Worm (Caenorhabditis elegans) whole organism, early embryonic: ENCODE results near the gene nas-19.

Experiments used
- B0310.2 ChIP-seq: sonication (generic microtip); optimal IDR thresholded peaks from 2 replicates; lab custom pipeline; 2016; ENCODE audit warnings: mild to moderate bottlenecking, missing genetic modification characterization, missing compliant biosample characterization
- F13C5.2 ChIP-seq: sonication (generic microtip); optimal IDR thresholded peaks from 2 replicates; lab custom pipeline; 2017; ENCODE audit warnings: mild to moderate bottlenecking, missing genetic modification characterization, inconsistent platforms, missing compliant biosample characterization
- aly-1 ChIP-seq: sonication (generic microtip); optimal IDR thresholded peaks from 2 replicates; lab custom pipeline; 2016; ENCODE audit warnings: missing genetic modification characterization, missing compliant biosample characterization
- ama-1 ChIP-seq: fragments of 150-350 bp; optimal IDR thresholded peaks from 2 replicates; lab custom pipeline; 2014
- ceh-13 ChIP-seq: fragments of 200-800 bp; sonication (Bioruptor generic); optimal IDR thresholded peaks from 2 replicates; lab custom pipeline; 2018; ENCODE audit warnings: mild to moderate bottlenecking, missing genetic modification characterization, missing compliant biosample characterization
- ceh-36 ChIP-seq: sonication (generic microtip); optimal IDR thresholded peaks from 2 replicates; lab custom pipeline; 2016; ENCODE audit warnings: missing genetic modification characterization, inconsistent platforms, missing compliant biosample characterization
- ets-7 ChIP-seq: sonication (generic microtip); optimal IDR thresholded peaks from 2 replicates; lab custom pipeline; 2016; ENCODE audit warnings: missing genotype, missing genetic modification characterization, missing compliant biosample characterization
- flt-1 ChIP-seq: fragments of 200-800 bp; sonication (Bioruptor generic); IDR thresholded peaks from 2 replicates; pipeline ENCODE4 v1.3.6; 2022; ENCODE audit warnings: missing genetic modification characterization, missing compliant biosample characterization
- hmbx-1 ChIP-seq: sonication (generic microtip); optimal IDR thresholded peaks from 2 replicates; lab custom pipeline; 2016; ENCODE audit warnings: mild to moderate bottlenecking, missing genetic modification characterization, missing compliant biosample characterization
- hmg-4 ChIP-seq: fragments of 200-800 bp; sonication (Bioruptor generic); optimal IDR thresholded peaks from 2 replicates; lab custom pipeline; 2018; ENCODE audit warnings: mild to moderate bottlenecking, missing genetic modification characterization, missing compliant biosample characterization
- hnd-1 ChIP-seq: sonication (generic microtip); optimal IDR thresholded peaks from 2 replicates; lab custom pipeline; 2016; ENCODE audit warnings: missing genetic modification characterization, missing compliant biosample characterization
- pes-1 ChIP-seq: fragments of 200-800 bp; sonication (Bioruptor generic); IDR thresholded peaks from 2 replicates; pipeline ENCODE4 v1.3.6; 2022; ENCODE audit warnings: missing genetic modification reagents, missing genetic modification characterization, missing compliant biosample characterization
- scrt-1 ChIP-seq: fragments of 200-800 bp; sonication (Bioruptor generic); IDR thresholded peaks from 2 replicates; pipeline ENCODE4 v1.3.6; 2022; ENCODE audit warnings: missing genetic modification characterization, missing compliant biosample characterization
- sea-1 ChIP-seq: fragments of 200-800 bp; sonication (Bioruptor generic); conservative IDR thresholded peaks from 2 replicates; pipeline ENCODE4 v1.3.6; 2022; ENCODE audit warnings: missing genetic modification characterization, missing compliant biosample characterization
- tbx-11 ChIP-seq: fragments of 200-800 bp; sonication (Bioruptor generic); IDR thresholded peaks from 2 replicates; pipeline ENCODE4 v1.3.6; 2022; ENCODE audit warnings: missing genetic modification characterization, missing compliant biosample characterization
- tbx-37 ChIP-seq: fragments of 200-800 bp; sonication (Bioruptor generic); conservative IDR thresholded peaks from 2 replicates; pipeline ENCODE4 v1.3.6; 2022; ENCODE audit warnings: missing genetic modification reagents, missing genetic modification characterization, missing compliant biosample characterization
- tra-4 ChIP-seq: sonication (generic microtip); optimal IDR thresholded peaks from 2 replicates; lab custom pipeline; 2017; ENCODE audit warnings: missing genetic modification characterization, missing compliant biosample characterization

The nas-19 gene

DNA sequence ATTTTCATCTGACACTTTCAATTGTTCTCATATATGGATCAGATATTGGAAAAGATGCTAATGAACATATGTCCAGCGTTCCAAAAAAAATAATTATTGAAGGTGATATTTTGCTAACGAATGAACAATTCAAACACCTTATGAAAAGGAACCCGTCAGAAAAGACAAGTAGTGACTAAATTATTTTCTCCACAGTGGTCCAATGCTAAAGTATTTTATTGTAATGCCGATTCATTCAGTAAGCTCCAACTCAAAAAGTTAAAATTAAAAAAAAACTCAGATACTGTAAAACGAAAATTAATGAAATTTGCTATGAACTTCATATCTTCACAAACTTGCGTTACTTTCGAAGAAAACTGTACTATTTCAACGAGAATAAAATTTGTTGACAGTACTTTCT is 10.5 kb downstream of the nas-19 start, which contains the start of gene nas-16:
nas-16 (plus strand) TSS at position 301 of the 400 bp plus-strand sequence.
- TF ChIP-seq flt-1 (no peak), tbx-11 (GFP tag; lab: Robert Waterston, UW) (no peak), B0310.2 (tag; lab: Kevin White, UChicago) (no peak), ceh-36 (tag; lab: Kevin White, UChicago) (no peak), hmg-4 (GFP tag; lab: Kevin White, UChicago) (no peak), F13C5.2 (no peak)

DNA sequence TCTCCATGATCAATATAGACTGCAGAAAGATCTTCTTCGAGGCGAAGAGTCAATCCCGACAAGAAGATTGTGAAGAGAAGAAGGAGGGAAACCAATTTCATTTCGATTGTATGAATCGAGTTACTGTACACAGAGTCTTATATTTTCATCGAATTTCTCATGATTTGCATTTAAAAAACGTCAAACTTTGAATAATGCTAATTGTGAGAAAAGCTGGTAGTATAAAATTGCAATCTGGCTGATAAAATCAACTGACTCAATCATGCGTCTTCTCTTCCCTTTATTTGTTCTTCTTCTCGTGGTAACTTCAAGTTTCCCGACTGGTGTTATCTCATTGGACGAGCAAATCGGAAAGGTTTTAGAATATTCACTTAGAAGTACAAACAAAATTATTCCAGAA is 12.1 kb downstream of the nas-19 start, which contains the start of the genes K03B8.11 and K03B8.14:
K03B8.11 (minus strand) TSS at position 101 of the 400 bp plus-strand sequence.
K03B8.14 (plus strand) TSS at position 110 of the 400 bp plus-strand sequence.
- TF ChIP-seq ceh-13 (GFP tag; lab: Kevin White, UChicago) (no peak), sea-1 (GFP tag; lab: Robert Waterston, UW) (no peak), hmg-4 (GFP tag; lab: Kevin White, UChicago) (no peak), F13C5.2 (no peak), ets-7 (tag; lab: Kevin White, UChicago) (no peak), ceh-36 (tag; lab: Kevin White, UChicago) (no peak)

DNA sequence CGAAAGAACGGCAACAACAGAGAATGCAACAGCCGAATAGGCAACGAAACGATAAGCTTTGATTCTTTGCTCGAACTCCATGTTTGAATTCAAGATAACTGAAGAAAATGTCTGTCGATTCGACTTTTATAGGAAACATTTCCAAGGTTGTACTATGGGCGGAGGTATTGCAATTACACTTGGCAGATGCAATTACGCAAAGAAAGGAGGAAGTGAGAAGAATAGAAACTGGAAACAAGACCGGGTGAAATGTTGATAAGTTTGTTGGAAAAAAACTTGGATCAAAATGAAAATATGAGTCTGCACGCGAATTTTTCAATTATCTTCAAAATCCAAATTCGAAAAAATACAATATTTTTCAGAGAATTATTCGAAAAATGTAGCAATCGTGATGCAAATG is 12.7 kb downstream of the nas-19 start, which contains the start of gene col-155:
col-155 (minus strand) TSS at position 101 of the 400 bp plus-strand sequence.
- TF ChIP-seq aly-1 (tag; lab: Kevin White, UChicago): no peak
- no peak for TF ChIP-seq B0310.2 (tag; lab: Kevin White, UChicago)
- no peak for TF ChIP-seq ets-7 (tag; lab: Kevin White, UChicago)
- no peak for TF ChIP-seq ama-1
- TF ChIP-seq tbx-11 (GFP tag; lab: Robert Waterston, UW): no peak
- no peak for TF ChIP-seq scrt-1 (GFP tag; lab: Robert Waterston, UW)
- TF ChIP-seq pes-1: no peak
- TF ChIP-seq ceh-36 (tag; lab: Kevin White, UChicago): no peak
- TF ChIP-seq hnd-1 (tag; lab: Kevin White, UChicago): no peak
- no peak for TF ChIP-seq F13C5.2
- TF ChIP-seq hmbx-1 (tag; lab: Kevin White, UChicago): no peak
- TF ChIP-seq flt-1: no peak
- TF ChIP-seq hmg-4 (GFP tag; lab: Kevin White, UChicago): no peak
- no peak for TF ChIP-seq tbx-37
- no peak for TF ChIP-seq ceh-13 (GFP tag; lab: Kevin White, UChicago)
- no peak for TF ChIP-seq tra-4 (tag; lab: Kevin White, UChicago)
- TF ChIP-seq sea-1 (GFP tag; lab: Robert Waterston, UW): no peak

DNA sequence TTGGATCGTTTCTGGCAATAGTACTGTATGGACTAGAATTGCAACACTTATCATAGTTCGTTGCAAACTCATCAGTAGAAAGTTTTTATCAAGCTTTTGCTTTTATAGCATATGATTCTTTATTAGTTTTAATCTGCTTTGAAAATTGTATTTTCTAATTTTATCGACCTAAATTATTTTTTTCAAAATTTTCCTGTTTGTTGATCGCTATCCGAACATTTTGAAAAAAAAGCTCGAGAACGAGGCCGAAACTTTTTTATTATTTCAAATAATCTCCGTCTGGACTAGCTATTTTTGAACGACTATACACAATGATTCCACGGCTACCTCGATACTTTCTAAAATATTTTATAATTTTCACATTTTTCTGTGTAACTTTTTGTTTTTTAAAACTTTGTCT is 16.1 kb downstream of the nas-19 start, which contains the start of gene F55C10.4:
F55C10.4 (plus strand) TSS at position 301 of the 400 bp plus-strand sequence.
- TF ChIP-seq ceh-13 (GFP tag; lab: Kevin White, UChicago): no peak

DNA sequence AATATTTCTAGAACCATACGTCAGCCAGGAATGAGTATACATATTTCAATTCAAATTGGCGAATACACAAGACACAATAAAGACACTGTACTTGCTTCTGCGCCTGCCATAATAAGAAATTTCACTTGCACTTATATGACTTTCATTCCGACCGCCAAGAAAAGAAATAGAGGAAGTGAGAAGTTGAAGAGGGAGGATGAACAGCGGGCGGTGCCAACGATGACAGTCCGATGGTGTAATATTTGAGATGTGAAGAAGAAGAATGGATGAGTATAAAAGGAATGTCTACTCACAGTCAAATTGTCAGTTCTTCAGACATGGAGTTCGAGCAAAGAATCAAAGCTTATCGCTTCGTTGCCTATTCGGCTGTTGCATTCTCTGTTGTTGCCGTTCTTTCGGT is 17.4 kb downstream of the nas-19 start, which contains the start of gene col-154:
col-154 (plus strand) TSS at position 301 of the 400 bp plus-strand sequence.
- no peak for TF ChIP-seq ama-1
- no peak for TF ChIP-seq tra-4 (tag; lab: Kevin White, UChicago)
- no peak for TF ChIP-seq tbx-11 (GFP tag; lab: Robert Waterston, UW)
- no peak for TF ChIP-seq pes-1
- TF ChIP-seq hnd-1 (tag; lab: Kevin White, UChicago): no peak
- TF ChIP-seq ets-7 (tag; lab: Kevin White, UChicago): no peak
- no peak for TF ChIP-seq tbx-37
- no peak for TF ChIP-seq scrt-1 (GFP tag; lab: Robert Waterston, UW)
- TF ChIP-seq aly-1 (tag; lab: Kevin White, UChicago): no peak
- no peak for TF ChIP-seq ceh-13 (GFP tag; lab: Kevin White, UChicago)
- no peak for TF ChIP-seq ceh-36 (tag; lab: Kevin White, UChicago)
- no peak for TF ChIP-seq sea-1 (GFP tag; lab: Robert Waterston, UW)
- no peak for TF ChIP-seq B0310.2 (tag; lab: Kevin White, UChicago)
- TF ChIP-seq F13C5.2: no peak

DNA sequence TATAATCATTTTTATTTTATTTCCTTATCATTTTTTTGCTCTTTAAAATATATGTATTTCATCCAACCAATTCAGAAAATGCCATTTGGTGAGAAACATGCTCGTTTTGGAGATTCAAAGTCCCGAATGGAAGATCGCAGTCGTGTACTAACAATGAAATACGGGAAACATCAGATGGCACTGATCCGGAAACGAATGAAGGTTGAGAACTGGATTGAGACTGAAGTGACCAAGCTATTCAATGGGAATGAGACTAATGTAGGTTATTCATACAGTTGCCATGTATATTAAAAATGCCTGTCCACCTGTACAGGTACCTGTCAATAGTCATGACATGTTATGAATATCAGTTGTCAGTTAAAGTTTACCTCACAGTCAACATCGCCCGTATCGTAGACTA is 19.5 kb downstream of the nas-19 start, which contains the start of gene F55C10.5:
F55C10.5 (plus strand) TSS at position 74 of the 400 bp plus-strand sequence.
- TF ChIP-seq pes-1: no peak
- TF ChIP-seq B0310.2 (tag; lab: Kevin White, UChicago): no peak
- TF ChIP-seq scrt-1 (GFP tag; lab: Robert Waterston, UW): no peak

DNA sequence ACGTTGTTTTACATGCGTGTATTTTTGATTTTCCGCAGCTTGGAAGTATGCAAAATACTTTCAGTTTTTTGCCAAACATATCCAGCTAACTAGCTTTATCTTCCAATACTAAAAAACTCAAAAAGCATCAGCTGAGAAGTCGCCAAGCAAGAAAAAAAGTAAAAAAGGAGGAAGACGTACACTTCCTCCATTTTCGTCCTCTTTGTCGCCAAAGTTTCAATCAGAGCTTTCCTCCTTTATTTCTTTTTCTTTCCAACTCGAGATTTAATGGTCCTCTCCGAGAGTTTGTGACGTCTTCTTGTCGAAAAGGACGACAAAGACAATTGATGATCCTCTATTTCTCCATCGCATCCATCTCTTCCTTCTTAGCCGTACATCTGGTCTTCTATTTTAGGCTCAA is 21.9 kb downstream of the nas-19 start:
- no peak for TF ChIP-seq hmg-4 (GFP tag; lab: Kevin White, UChicago)

DNA sequence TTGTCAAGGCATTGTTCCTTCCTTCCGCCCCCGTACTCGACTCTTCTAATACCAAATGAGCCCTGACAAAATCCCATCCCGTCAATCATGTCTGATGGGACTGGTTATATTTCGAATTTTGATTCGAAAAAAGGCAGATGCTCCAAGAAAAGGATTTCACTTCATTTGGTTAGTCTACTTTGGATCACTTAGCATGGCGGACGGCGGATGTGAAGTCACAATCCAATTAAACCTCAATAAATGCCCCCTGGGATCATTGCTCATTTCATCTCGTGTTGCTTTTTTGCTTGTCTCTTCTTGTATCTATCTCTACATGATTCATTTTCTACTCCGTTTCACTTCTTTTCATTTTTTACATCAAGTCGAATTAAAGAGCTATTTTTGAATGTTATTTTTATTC is 23.2 kb downstream of the nas-19 start:
- no peak for TF ChIP-seq ceh-36 (tag; lab: Kevin White, UChicago)
- TF ChIP-seq tbx-11 (GFP tag; lab: Robert Waterston, UW): no peak
- no peak for TF ChIP-seq hnd-1 (tag; lab: Kevin White, UChicago)
- TF ChIP-seq aly-1 (tag; lab: Kevin White, UChicago): no peak
- no peak for TF ChIP-seq F13C5.2
- TF ChIP-seq tbx-37: no peak
- TF ChIP-seq scrt-1 (GFP tag; lab: Robert Waterston, UW): no peak
- no peak for TF ChIP-seq pes-1
- TF ChIP-seq ama-1: no peak
